Fruit fly (Drosophila melanogaster) whole organism, embryonic: ENCODE results near the gene CG13024.

Experiments
- ATbp ChIP-seq: fragments of 200-800 bp; sonication (Bioruptor generic); optimal IDR thresholded peaks from 2 replicates; lab custom pipeline; 2017; ENCODE audit warnings: missing biosample characterization, mild to moderate bottlenecking, missing genetic modification characterization, missing genetic modification reagents
- BtbVII ChIP-seq: fragments of 200-800 bp; sonication (Bioruptor generic); optimal IDR thresholded peaks from 3 replicates; lab custom pipeline; 2017; ENCODE audit warnings: missing biosample characterization, mild to moderate bottlenecking, missing genetic modification characterization
- Bteb2 ChIP-seq: fragments of 200-800 bp; sonication (Bioruptor generic); optimal IDR thresholded peaks from 2 replicates; lab custom pipeline; 2016; ENCODE audit warnings: missing biosample characterization, missing genetic modification characterization
- CG10543 ChIP-seq: fragments of 200-800 bp; sonication (Bioruptor generic); optimal IDR thresholded peaks from 3 replicates; lab custom pipeline; 2017; ENCODE audit warnings: missing biosample characterization, mild to moderate bottlenecking, missing genetic modification characterization, moderate library complexity
- CG10979 ChIP-seq: fragments of 200-800 bp; sonication (Bioruptor generic); optimal IDR thresholded peaks from 2 replicates; lab custom pipeline; 2018; ENCODE audit warnings: missing biosample characterization, mild to moderate bottlenecking, missing genetic modification characterization, moderate library complexity
- CG11085 ChIP-seq: fragments of 200-800 bp; sonication (Bioruptor generic); IDR thresholded peaks from 2 replicates; pipeline ENCODE4 v1.3.6; 2022; ENCODE audit warnings: missing biosample characterization, missing genetic modification characterization
- CG12659 ChIP-seq: fragments of 200-800 bp; sonication (Bioruptor generic); optimal IDR thresholded peaks from 3 replicates; lab custom pipeline; 2017; ENCODE audit warnings: mild to moderate bottlenecking, missing biosample characterization, missing genetic modification reagents, missing genetic modification characterization
- CG12942 ChIP-seq: fragments of 200-800 bp; sonication (Bioruptor generic); optimal IDR thresholded peaks from 3 replicates; lab custom pipeline; 2016; ENCODE audit warnings: missing biosample characterization, missing genetic modification characterization
- CG15514 ChIP-seq: fragments of 200-800 bp; sonication (Bioruptor generic); optimal IDR thresholded peaks from 3 replicates; lab custom pipeline; 2017; ENCODE audit warnings: missing biosample characterization, missing genetic modification characterization, mild to moderate bottlenecking, moderate library complexity, missing genetic modification reagents
- CG3847 ChIP-seq: fragments of 200-800 bp; sonication (Bioruptor generic); IDR thresholded peaks from 2 replicates; pipeline ENCODE4 v1.3.6; 2022; ENCODE audit warnings: missing biosample characterization, missing genetic modification characterization
- CG4282 ChIP-seq: fragments of 200-800 bp; sonication (Bioruptor generic); optimal IDR thresholded peaks from 2 replicates; lab custom pipeline; 2016; ENCODE audit warnings: missing biosample characterization, missing genetic modification characterization
- CG6175 ChIP-seq: fragments of 200-800 bp; sonication (Bioruptor generic); IDR thresholded peaks from 3 replicates; pipeline ENCODE4 v1.3.6; 2022; ENCODE audit warnings: missing biosample characterization, missing genetic modification characterization
- CG7928 ChIP-seq: fragments of 200-800 bp; sonication (Bioruptor generic); optimal IDR thresholded peaks from 2 replicates; lab custom pipeline; 2017; ENCODE audit warnings: missing biosample characterization, mild to moderate bottlenecking, missing genetic modification characterization
- CkIIα-i1 ChIP-seq: fragments of 200-800 bp; sonication (Bioruptor generic); IDR thresholded peaks from 2 replicates; pipeline ENCODE4 v1.3.6; 2022; ENCODE audit warnings: missing biosample characterization, missing genetic modification characterization
- D19A ChIP-seq: fragments of 200-800 bp; optimal IDR thresholded peaks from 3 replicates; lab custom pipeline; 2019; ENCODE audit warnings: missing biosample characterization, mild to moderate bottlenecking, missing genetic modification characterization, moderate library complexity
- D19B ChIP-seq: fragments of 200-800 bp; sonication (Bioruptor generic); optimal IDR thresholded peaks from 2 replicates; lab custom pipeline; 2017; ENCODE audit warnings: missing biosample characterization, mild to moderate bottlenecking, missing genetic modification characterization
- GATAe ChIP-seq: fragments of 200-800 bp; sonication (Bioruptor generic); conservative IDR thresholded peaks from 2 replicates; pipeline ENCODE4 v1.3.6; 2022; ENCODE audit warnings: missing biosample characterization, missing genetic modification characterization
- H2.0 ChIP-seq: fragments of 200-800 bp; sonication (Bioruptor generic); IDR thresholded peaks from 2 replicates; pipeline ENCODE4 v1.3.6; 2022; ENCODE audit warnings: missing biosample characterization, missing genetic modification characterization
- HHEX ChIP-seq: fragments of 200-800 bp; sonication (Bioruptor generic); optimal IDR thresholded peaks from 3 replicates; lab custom pipeline; 2017; ENCODE audit warnings: missing biosample characterization, mild to moderate bottlenecking, missing genetic modification characterization, missing genetic modification reagents
- HLH3B ChIP-seq: fragments of 200-800 bp; sonication (Bioruptor generic); IDR thresholded peaks from 2 replicates; pipeline ENCODE4 v1.3.6; 2022; ENCODE audit warnings: missing biosample characterization, missing genetic modification characterization
- Hr39 ChIP-seq: fragments of >200 bp; optimal IDR thresholded peaks from 2 replicates; lab custom pipeline; 2017
- Hsf ChIP-seq: fragments of 200-800 bp; sonication (Bioruptor generic); optimal IDR thresholded peaks from 3 replicates; lab custom pipeline; 2016; ENCODE audit warnings: missing biosample characterization, missing genetic modification characterization
- NC2β ChIP-seq: fragments of 200-800 bp; sonication (Bioruptor generic); optimal IDR thresholded peaks from 2 replicates; lab custom pipeline; 2016; ENCODE audit warnings: missing biosample characterization, missing genetic modification characterization
- Optix ChIP-seq: fragments of 200-800 bp; sonication (Bioruptor generic); IDR thresholded peaks from 3 replicates; pipeline ENCODE4 v1.3.6; 2022; ENCODE audit warnings: missing biosample characterization, missing genetic modification characterization
- Ptx1 ChIP-seq: fragments of 200-800 bp; sonication (Bioruptor generic); IDR thresholded peaks from 2 replicates; pipeline ENCODE4 v1.3.6; 2022; ENCODE audit warnings: missing biosample characterization, missing genetic modification characterization
- Scr ChIP-seq: fragments of 200-800 bp; sonication (Bioruptor generic); IDR thresholded peaks from 2 replicates; pipeline ENCODE4 v1.3.6; 2022; ENCODE audit warnings: missing biosample characterization, missing genetic modification characterization; ENCODE audit not compliant: partially characterized antibody
- Xrp1 ChIP-seq: fragments of 200-800 bp; sonication (Bioruptor generic); IDR thresholded peaks from 2 replicates; pipeline ENCODE4 v1.3.6; 2022; ENCODE audit warnings: missing biosample characterization, missing genetic modification characterization
- chn ChIP-seq: fragments of 200-800 bp; sonication (Bioruptor generic); optimal IDR thresholded peaks from 2 replicates; lab custom pipeline; 2016; ENCODE audit warnings: missing biosample characterization, missing genetic modification characterization
- ci ChIP-seq: fragments of 200-800 bp; sonication (Bioruptor generic); IDR thresholded peaks from 3 replicates; pipeline ENCODE4 v1.3.6; 2022; ENCODE audit warnings: missing biosample characterization, missing genetic modification characterization
- crol ChIP-seq: fragments of 200-800 bp; sonication (Bioruptor generic); IDR thresholded peaks from 2 replicates; pipeline ENCODE4 v1.3.6; 2022; ENCODE audit warnings: missing biosample characterization, missing genetic modification characterization
- crp ChIP-seq, 2 experiments: fragments of 200-800 bp; sonication (Bioruptor generic); optimal IDR thresholded peaks; 2 replicates in 1 of 2; 3 replicates in 1 of 2; lab custom pipeline; 2017; ENCODE audit warnings: missing biosample characterization in 2 of 2, missing genetic modification characterization in 2 of 2, mild to moderate bottlenecking in 1 of 2, moderate library complexity in 1 of 2
- dan ChIP-seq: fragments of 200-800 bp; sonication (Bioruptor generic); IDR thresholded peaks from 2 replicates; pipeline ENCODE4 v1.3.6; 2022; ENCODE audit warnings: missing biosample characterization, missing genetic modification characterization
- dati ChIP-seq: fragments of 200-800 bp; sonication (Bioruptor generic); IDR thresholded peaks from 2 replicates; pipeline ENCODE4 v1.3.6; 2022; ENCODE audit warnings: missing biosample characterization, missing genetic modification characterization
- dm ChIP-seq: fragments of 200-800 bp; sonication (Bioruptor generic); optimal IDR thresholded peaks from 3 replicates; lab custom pipeline; 2016; ENCODE audit warnings: missing biosample characterization, missing genetic modification characterization
- eyg ChIP-seq: fragments of 200-800 bp; sonication (Bioruptor generic); optimal IDR thresholded peaks from 3 replicates; lab custom pipeline; 2016; ENCODE audit warnings: missing biosample characterization, missing genetic modification characterization
- gcm2 ChIP-seq: fragments of 200-800 bp; sonication (Bioruptor generic); optimal IDR thresholded peaks from 2 replicates; lab custom pipeline; 2016; ENCODE audit warnings: missing biosample characterization, missing genetic modification characterization
- gro ChIP-seq: fragments of 200-800 bp; sonication (Bioruptor generic); optimal IDR thresholded peaks from 2 replicates; lab custom pipeline; 2016; ENCODE audit warnings: missing biosample characterization, missing genetic modification characterization
- hkb ChIP-seq, 2 experiments: fragments of 200-800 bp in 1 of 2; fragments of >200 bp in 1 of 2; sonication (Bioruptor generic) in 1 of 2; IDR thresholded peaks in 1 of 2; optimal IDR thresholded peaks in 1 of 2; 2 replicates each; pipeline versions ENCODE4 v1.3.6 to Lab custom; 2017 to 2022; ENCODE audit warnings: missing biosample characterization in 1 of 2, missing genetic modification characterization in 1 of 2
- jigr1 ChIP-seq: fragments of 200-800 bp; sonication (Bioruptor generic); IDR thresholded peaks from 3 replicates; pipeline ENCODE4 v1.3.6; 2022; ENCODE audit warnings: missing biosample characterization, missing genetic modification characterization
- klu ChIP-seq: fragments of 200-800 bp; sonication (Bioruptor generic); IDR thresholded peaks from 2 replicates; pipeline ENCODE4 v1.3.6; 2022; ENCODE audit warnings: missing biosample characterization, missing genetic modification characterization
- lmd ChIP-seq: fragments of 200-800 bp; sonication (Bioruptor generic); IDR thresholded peaks from 2 replicates; pipeline ENCODE4 v1.3.6; 2022; ENCODE audit warnings: missing biosample characterization, missing genetic modification characterization
- oc ChIP-seq: fragments of 200-800 bp; sonication (Bioruptor generic); optimal IDR thresholded peaks from 2 replicates; lab custom pipeline; 2018; ENCODE audit warnings: missing biosample characterization, mild to moderate bottlenecking, missing genetic modification characterization, moderate library complexity
- phol ChIP-seq: fragments of 200-800 bp; sonication (Bioruptor generic); optimal IDR thresholded peaks from 3 replicates; lab custom pipeline; 2018; ENCODE audit warnings: missing biosample characterization, mild to moderate bottlenecking, missing genetic modification characterization, moderate library complexity
- prd ChIP-seq, 3 experiments: fragments of >200 bp in 2 of 3; fragments of 200-800 bp in 1 of 3; sonication (Bioruptor generic) in 1 of 3; optimal IDR thresholded peaks in 2 of 3; IDR thresholded peaks in 1 of 3; 2 replicates in 2 of 3; 3 replicates in 1 of 3; pipeline versions ENCODE4 v1.3.6 to Lab custom; 2017 to 2022; ENCODE audit warnings: missing biosample characterization in 1 of 3, missing genetic modification characterization in 1 of 3
- pros ChIP-seq: fragments of 200-800 bp; sonication (Bioruptor generic); optimal IDR thresholded peaks from 3 replicates; lab custom pipeline; 2019; ENCODE audit warnings: missing biosample characterization, mild to moderate bottlenecking, missing genetic modification characterization, moderate library complexity
- sima ChIP-seq: fragments of 200-800 bp; sonication (Bioruptor generic); optimal IDR thresholded peaks from 2 replicates; lab custom pipeline; 2016; ENCODE audit warnings: missing biosample characterization, missing genetic modification characterization
- slbo ChIP-seq: fragments of 200-800 bp; sonication (Bioruptor generic); IDR thresholded peaks from 2 replicates; pipeline ENCODE4 v1.3.6; 2022; ENCODE audit warnings: missing biosample characterization, missing genetic modification characterization
- so ChIP-seq: fragments of 200-800 bp; sonication (Bioruptor generic); IDR thresholded peaks from 3 replicates; pipeline ENCODE4 v1.3.6; 2022; ENCODE audit warnings: missing biosample characterization, missing genetic modification characterization
- ssp ChIP-seq: fragments of 200-800 bp; sonication (Bioruptor generic); IDR thresholded peaks from 2 replicates; pipeline ENCODE4 v1.3.6; 2022; ENCODE audit warnings: missing biosample characterization, missing genetic modification characterization
- unpg ChIP-seq: fragments of 200-800 bp; sonication (Bioruptor generic); optimal IDR thresholded peaks from 3 replicates; lab custom pipeline; 2018; ENCODE audit warnings: missing biosample characterization, mild to moderate bottlenecking, missing genetic modification characterization, moderate library complexity
- vfl ChIP-seq: fragments of 200-800 bp; sonication (Bioruptor generic); optimal IDR thresholded peaks from 2 replicates; lab custom pipeline; 2016; ENCODE audit warnings: missing biosample characterization, missing genetic modification characterization
- wek ChIP-seq: fragments of 200-800 bp; sonication (Bioruptor generic); optimal IDR thresholded peaks from 3 replicates; lab custom pipeline; 2018; ENCODE audit warnings: missing biosample characterization, mild to moderate bottlenecking, missing genetic modification characterization, moderate library complexity

CG13024 gene

DNA sequence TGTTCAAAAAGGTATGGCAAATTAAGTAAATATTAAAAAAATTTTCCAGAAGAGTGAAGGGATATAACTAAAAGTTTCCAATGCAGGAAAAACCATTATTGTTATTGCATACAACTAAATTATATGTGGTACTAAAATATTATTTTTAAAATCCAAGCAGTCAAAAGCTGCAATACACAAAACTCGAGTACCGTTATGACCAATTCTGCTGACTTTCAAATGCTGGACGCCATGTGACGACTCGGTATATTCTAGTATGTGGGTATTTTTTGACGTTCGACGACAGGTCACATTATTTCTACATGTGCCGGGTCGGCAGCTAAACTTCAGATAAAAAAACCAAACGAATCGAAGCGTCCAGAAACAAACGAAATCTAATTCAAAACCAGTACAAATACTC is 20.7 kb downstream of the CG13024 start (continued):
- TF ChIP-seq ci (GFP tag; lab: Robert Waterston, UW) (no peak), CG6175 (GFP tag; lab: Robert Waterston, UW) (no peak), D19B (GFP tag; lab: Kevin White, UChicago) (no peak), BtbVII (GFP tag; lab: Kevin White, UChicago) (no peak), CG7928 (GFP tag; lab: Kevin White, UChicago) (no peak), HLH3B (no peak), Xrp1 (GFP tag; lab: Robert Waterston, UW) (no peak), prd (optimal IDR thresholded peaks at IDR 0.05; lab: Kevin White, UChicago) (no peak), prd (GFP tag; IDR thresholded peaks at IDR 0.05; lab: Robert Waterston, UW) (no peak), CG4282 (GFP tag; lab: Kevin White, UChicago) (no peak), vfl (GFP tag; lab: Kevin White, UChicago) (peak; percentile 27), Hr39 (lab: Kevin White, UChicago) (no peak), CG10543 (GFP tag; lab: Kevin White, UChicago) (no peak), dm (GFP tag; lab: Kevin White, UChicago) (peak; percentile 88), CG12659 (GFP tag; lab: Kevin White, UChicago) (peak; percentile 66), CG15514 (GFP tag; lab: Kevin White, UChicago) (peak; percentile 62), Optix (GFP tag; lab: Robert Waterston, UW) (no peak), slbo (GFP tag; lab: Robert Waterston, UW) (peak; percentile 33; the same call in 1 of the 2 replicates), jigr1 (peak; percentile 64; the same call in 1 of the 3 replicates), pros (no peak), hkb (optimal IDR thresholded peaks at IDR 0.05; lab: Kevin White, UChicago) (peak; percentile 19), hkb (GFP tag; IDR thresholded peaks at IDR 0.05; lab: Robert Waterston, UW) (no peak), ssp (GFP tag; lab: Robert Waterston, UW) (peak; percentile 48; the same call in 1 of the 2 replicates), Scr (no peak), gcm2 (GFP tag; lab: Kevin White, UChicago) (no peak), gro (GFP tag; lab: Kevin White, UChicago) (peak; percentile 63), Bteb2 (GFP tag; lab: Kevin White, UChicago) (no peak), oc (no peak), wek (no peak), Ptx1 (GFP tag; lab: Robert Waterston, UW) (no peak), dan (no peak), NC2β (peak; percentile 27), sima (GFP tag; lab: Kevin White, UChicago) (no peak), ATbp (GFP tag; lab: Kevin White, UChicago) (no peak), CG10979 (tag; lab: Kevin White, UChicago) (no peak), CG11085 (GFP tag; lab: Robert Waterston, UW) (no peak), so (GFP tag; lab: Robert Waterston, UW) (no peak), CG12942 (GFP tag; lab: Kevin White, UChicago) (no peak), Hsf (no peak), klu (GFP tag; lab: Robert Waterston, UW) (no peak), crp (GFP tag; optimal IDR thresholded peaks at IDR 0.05; lab: Kevin White, UChicago) (peak in 1 of 2 experiments; percentile 32), D19A (tag; lab: Kevin White, UChicago) (no peak), phol (tag; lab: Kevin White, UChicago) (peak; percentile 50), lmd (no peak), GATAe (GFP tag; lab: Robert Waterston, UW) (peak; percentile 44; the same call in 1 of the 2 replicates), eyg (GFP tag; lab: Kevin White, UChicago) (no peak), HHEX (GFP tag; lab: Kevin White, UChicago) (no peak), dati (no peak), H2.0 (GFP tag; lab: Robert Waterston, UW) (no peak), CkIIα-i1 (GFP tag; lab: Robert Waterston, UW) (no peak), CG3847 (GFP tag; lab: Robert Waterston, UW) (peak; percentile 45; the same call in 1 of the 2 replicates), unpg (GFP tag; lab: Kevin White, UChicago) (no peak), crol (GFP tag; lab: Robert Waterston, UW) (no peak), chn (no peak)
